Worm (Caenorhabditis elegans) whole organism, L3 larva: Measurements from ENCODE around the gene F25E5.16.
A peak's percentile ranks its signal among the peaks of the same experiment; 100 is the strongest.

Experiments used
- ama-1 ChIP-seq: fragments of 150-350 bp; optimal IDR thresholded peaks from 2 replicates; lab custom pipeline; 2018
- egl-5 ChIP-seq: fragments of 150-350 bp; optimal IDR thresholded peaks from 2 replicates; lab custom pipeline; 2017; ENCODE audit warnings: missing biosample characterization, missing genetic modification reagents, missing genetic modification characterization, inconsistent platforms
- lsy-12 ChIP-seq: sonication (generic microtip); optimal IDR thresholded peaks from 2 replicates; lab custom pipeline; 2016; ENCODE audit warnings: mild to moderate bottlenecking, missing genetic modification characterization, missing compliant biosample characterization
- nhr-77 ChIP-seq: fragments of 150-350 bp; optimal IDR thresholded peaks from 2 replicates; lab custom pipeline; 2014; ENCODE audit warnings: missing biosample characterization, missing genetic modification characterization
- tbx-2 ChIP-seq: sonication (generic microtip); optimal IDR thresholded peaks from 2 replicates; lab custom pipeline; 2016; ENCODE audit warnings: mild to moderate bottlenecking, missing genetic modification characterization, missing compliant biosample characterization
- ztf-4 ChIP-seq: fragments of 150-350 bp; optimal IDR thresholded peaks from 2 replicates; lab custom pipeline; 2014; ENCODE audit warnings: missing biosample characterization, missing genetic modification characterization

ce11 chrV:7434805-7435363 is 3.2 kb upstream of the F25E5.16 start:
- TF ChIP-seq tbx-2 (no peak), lsy-12 (tag; lab: Kevin White, UChicago) (no peak), nhr-77 (no peak), ztf-4 (tag; lab: Kevin White, UChicago) (no peak), ama-1 (lab: Kevin White, UChicago) (peak; percentile 42), egl-5 (peak; percentile 69)
